Worm (Caenorhabditis elegans): ENCODE data around the gene F49H12.2.

DNA sequence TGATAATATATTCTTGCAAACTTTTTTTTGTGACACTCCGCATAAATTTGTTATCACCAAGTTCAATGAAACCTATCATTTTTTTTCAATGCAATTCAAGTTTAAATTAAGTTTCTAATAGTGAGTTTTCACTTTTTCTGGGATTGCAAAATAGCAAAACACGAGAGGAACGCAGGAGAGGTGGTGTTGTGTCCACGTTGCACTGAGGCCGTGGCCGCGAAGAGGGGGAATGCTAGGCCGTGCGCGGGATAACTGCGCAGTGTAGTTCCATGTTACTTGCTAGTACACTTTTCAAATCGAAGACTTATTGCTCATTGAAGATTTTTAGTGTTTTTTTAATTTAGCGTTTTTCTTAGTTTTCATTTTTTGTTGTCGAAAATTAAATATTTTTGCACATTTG, 23.1 kb downstream of the F49H12.2 start:
- TF ChIP-seq tbx-37 (GFP tag; conservative IDR thresholded peaks at IDR 0.05) (0 out of 2 replicates have a peak, but pooled peaks have one; percentile 23), ama-1 (optimal IDR thresholded peaks at IDR 0.05) (no peak), ets-7 (tag; optimal IDR thresholded peaks at IDR 0.05) (no peak), hmg-4 (GFP tag; optimal IDR thresholded peaks at IDR 0.05) (no peak), tbx-11 (GFP tag; IDR thresholded peaks at IDR 0.05) (0 out of 2 replicates have a peak, but pooled peaks have one; percentile 8), B0310.2 (tag; optimal IDR thresholded peaks at IDR 0.05) (no peak)
